Fruit fly (Drosophila melanogaster): ENCODE results near the gene CG2712.

dm6 chrX:2684442-2684841 is 47.8 kb upstream of the CG2712 start:
- TF ChIP-seq Sin3A (optimal IDR thresholded peaks at IDR 0.05): no peak
- TF ChIP-seq psq (optimal IDR thresholded peaks at IDR 0.05): no peak
- TF ChIP-seq insv (optimal IDR thresholded peaks at IDR 0.05): no peak
- TF ChIP-seq ttk (optimal IDR thresholded peaks at IDR 0.05): no peak
- TF ChIP-seq h (optimal IDR thresholded peaks at IDR 0.05): no peak
